Fruit fly (Drosophila melanogaster) whole organism, embryonic: Measurements from ENCODE around the gene AstC.

Experiments used
- Bdp1 ChIP-seq: fragments of 200-800 bp; sonication (Bioruptor generic); optimal IDR thresholded peaks from 3 replicates; lab custom pipeline; 2016; ENCODE audit warnings: missing biosample characterization, missing genetic modification characterization
- CG10321 ChIP-seq: fragments of 200-800 bp; sonication (Bioruptor generic); IDR thresholded peaks from 2 replicates; pipeline ENCODE4 v1.3.6; 2022; ENCODE audit warnings: missing biosample characterization, missing genetic modification characterization
- CG10654 ChIP-seq: fragments of 200-800 bp; sonication (Bioruptor generic); optimal IDR thresholded peaks from 2 replicates; lab custom pipeline; 2016; ENCODE audit warnings: missing biosample characterization, missing genetic modification characterization
- CG11504 ChIP-seq: fragments of 200-800 bp; sonication (Bioruptor generic); optimal IDR thresholded peaks from 3 replicates; lab custom pipeline; 2019; ENCODE audit warnings: missing biosample characterization, mild to moderate bottlenecking, missing genetic modification characterization, moderate library complexity
- CG12104 ChIP-seq: fragments of 200-800 bp; sonication (Bioruptor generic); optimal IDR thresholded peaks from 3 replicates; lab custom pipeline; 2016; ENCODE audit warnings: missing biosample characterization, missing genetic modification characterization
- CG13287 ChIP-seq: fragments of 200-800 bp; sonication (Bioruptor generic); IDR thresholded peaks from 2 replicates; pipeline ENCODE4 v1.3.6; 2022; ENCODE audit warnings: missing biosample characterization, missing genetic modification characterization; ENCODE audit not compliant: partially characterized antibody
- CG13894 ChIP-seq: fragments of 200-800 bp; sonication (Bioruptor generic); optimal IDR thresholded peaks from 3 replicates; lab custom pipeline; 2018; ENCODE audit warnings: missing biosample characterization, mild to moderate bottlenecking, missing genetic modification characterization, moderate library complexity
- CG15514 ChIP-seq: fragments of 200-800 bp; sonication (Bioruptor generic); optimal IDR thresholded peaks from 3 replicates; lab custom pipeline; 2017; ENCODE audit warnings: missing biosample characterization, missing genetic modification characterization, mild to moderate bottlenecking, moderate library complexity, missing genetic modification reagents
- CG17568 ChIP-seq: fragments of 200-800 bp; sonication (Bioruptor generic); optimal IDR thresholded peaks from 2 replicates; lab custom pipeline; 2018; ENCODE audit warnings: missing biosample characterization, mild to moderate bottlenecking, missing genetic modification characterization, moderate library complexity
- CG17612 ChIP-seq: fragments of 200-800 bp; sonication (Bioruptor generic); IDR thresholded peaks from 2 replicates; pipeline ENCODE4 v1.3.6; 2022; ENCODE audit warnings: missing biosample characterization, missing genetic modification characterization
- CG17802 ChIP-seq: fragments of 200-800 bp; sonication (Bioruptor generic); optimal IDR thresholded peaks from 2 replicates; lab custom pipeline; 2018; ENCODE audit warnings: missing biosample characterization, mild to moderate bottlenecking, missing genetic modification characterization, moderate library complexity
- CG17912 ChIP-seq: fragments of 200-800 bp; sonication (Bioruptor generic); optimal IDR thresholded peaks from 2 replicates; lab custom pipeline; 2018; ENCODE audit warnings: missing biosample characterization, mild to moderate bottlenecking, missing genetic modification characterization
- CG31365 ChIP-seq: fragments of 200-800 bp; sonication (Bioruptor generic); optimal IDR thresholded peaks from 2 replicates; lab custom pipeline; 2018; ENCODE audit warnings: missing biosample characterization, mild to moderate bottlenecking, missing genetic modification characterization
- CG3995 ChIP-seq: fragments of 200-800 bp; sonication (Bioruptor generic); optimal IDR thresholded peaks from 3 replicates; lab custom pipeline; 2016; ENCODE audit warnings: missing biosample characterization, missing genetic modification characterization
- CG4328 ChIP-seq: fragments of 200-800 bp; sonication (Bioruptor generic); optimal IDR thresholded peaks from 3 replicates; lab custom pipeline; 2017; ENCODE audit warnings: missing biosample characterization, missing genetic modification reagents, missing genetic modification characterization
- CG4820 ChIP-seq: fragments of 200-800 bp; sonication (Bioruptor generic); optimal IDR thresholded peaks from 3 replicates; lab custom pipeline; 2016; ENCODE audit warnings: missing biosample characterization, missing genetic modification characterization
- Deaf1 ChIP-seq: fragments of 200-800 bp; optimal IDR thresholded peaks from 3 replicates; lab custom pipeline; 2019; ENCODE audit warnings: missing biosample characterization, mild to moderate bottlenecking, missing genetic modification characterization, moderate library complexity
- Ets65A ChIP-seq: fragments of 200-800 bp; sonication (Bioruptor generic); peaks from one replicate; lab custom pipeline; 2016; ENCODE audit warnings: missing biosample characterization, missing genetic modification characterization
- Fer1 ChIP-seq: fragments of 200-800 bp; sonication (Bioruptor generic); optimal IDR thresholded peaks from 2 replicates; lab custom pipeline; 2017; ENCODE audit warnings: missing biosample characterization, mild to moderate bottlenecking, missing genetic modification characterization
- Hmx ChIP-seq: fragments of 200-800 bp; sonication (Bioruptor generic); optimal IDR thresholded peaks from 2 replicates; lab custom pipeline; 2016; ENCODE audit warnings: missing biosample characterization, missing genetic modification characterization
- Hr39 ChIP-seq: fragments of >200 bp; optimal IDR thresholded peaks from 2 replicates; lab custom pipeline; 2017
- Hr51 ChIP-seq, 2 experiments: fragments of 200-800 bp; sonication (Bioruptor generic); optimal IDR thresholded peaks; 2 replicates in 1 of 2; 3 replicates in 1 of 2; lab custom pipeline; 2016 to 2018; ENCODE audit warnings: missing biosample characterization in 2 of 2, missing genetic modification characterization in 2 of 2, mild to moderate bottlenecking in 1 of 2, moderate library complexity in 1 of 2
- Max ChIP-seq: fragments of 200-800 bp; sonication (Bioruptor generic); optimal IDR thresholded peaks from 2 replicates; lab custom pipeline; 2016; ENCODE audit warnings: missing biosample characterization, mild to moderate bottlenecking, missing genetic modification characterization
- Oli ChIP-seq: fragments of 200-800 bp; sonication (Bioruptor generic); optimal IDR thresholded peaks from 2 replicates; lab custom pipeline; 2018; ENCODE audit warnings: missing biosample characterization, mild to moderate bottlenecking, missing genetic modification characterization, moderate library complexity
- Opbp ChIP-seq: fragments of 200-800 bp; sonication (Bioruptor generic); IDR thresholded peaks from 3 replicates; pipeline ENCODE4 v1.3.6; 2022; ENCODE audit warnings: missing biosample characterization, missing genetic modification characterization; ENCODE audit not compliant: partially characterized antibody
- Ptx1 ChIP-seq: fragments of 200-800 bp; sonication (Bioruptor generic); IDR thresholded peaks from 2 replicates; pipeline ENCODE4 v1.3.6; 2022; ENCODE audit warnings: missing biosample characterization, missing genetic modification characterization
- Rfx ChIP-seq: fragments of 200-800 bp; sonication (Bioruptor generic); IDR thresholded peaks from 2 replicates; pipeline ENCODE4 v1.3.6; 2022; ENCODE audit warnings: missing biosample characterization, missing genetic modification characterization
- Sry-δ ChIP-seq: fragments of 200-800 bp; sonication (Bioruptor generic); optimal IDR thresholded peaks from 2 replicates; lab custom pipeline; 2016; ENCODE audit warnings: missing biosample characterization, missing genetic modification characterization
- Usf ChIP-seq: fragments of 200-800 bp; sonication (Bioruptor generic); optimal IDR thresholded peaks from 2 replicates; lab custom pipeline; 2017; ENCODE audit warnings: missing genotype, missing biosample characterization, missing genetic modification characterization
- ab ChIP-seq: fragments of 200-800 bp; sonication (Bioruptor generic); optimal IDR thresholded peaks from 2 replicates; lab custom pipeline; 2016; ENCODE audit warnings: missing biosample characterization, missing genetic modification characterization
- ase ChIP-seq: fragments of 200-800 bp; sonication (Bioruptor generic); IDR thresholded peaks from 3 replicates; pipeline ENCODE4 v1.3.6; 2022; ENCODE audit warnings: missing biosample characterization, missing genetic modification characterization
- da ChIP-seq: fragments of 200-800 bp; sonication (Bioruptor generic); optimal IDR thresholded peaks from 2 replicates; lab custom pipeline; 2016; ENCODE audit warnings: missing biosample characterization, missing genetic modification characterization
- dmrt11E ChIP-seq: fragments of 200-800 bp; sonication (Bioruptor generic); optimal IDR thresholded peaks from 3 replicates; lab custom pipeline; 2018; ENCODE audit warnings: missing biosample characterization, mild to moderate bottlenecking, missing genetic modification characterization, moderate library complexity
- en ChIP-seq: fragments of 200-800 bp; sonication (Bioruptor generic); optimal IDR thresholded peaks from 2 replicates; lab custom pipeline; 2016; ENCODE audit warnings: missing biosample characterization, missing genetic modification characterization
- fd3F ChIP-seq: fragments of 200-800 bp; sonication (Bioruptor generic); optimal IDR thresholded peaks from 2 replicates; lab custom pipeline; 2018; ENCODE audit warnings: missing biosample characterization, mild to moderate bottlenecking, missing genetic modification characterization, moderate library complexity
- fd64A ChIP-seq: fragments of 200-800 bp; sonication (Bioruptor generic); optimal IDR thresholded peaks from 3 replicates; lab custom pipeline; 2018; ENCODE audit warnings: missing biosample characterization, mild to moderate bottlenecking, missing genetic modification characterization
- gro ChIP-seq: fragments of 200-800 bp; sonication (Bioruptor generic); optimal IDR thresholded peaks from 2 replicates; lab custom pipeline; 2016; ENCODE audit warnings: missing biosample characterization, missing genetic modification characterization
- mam ChIP-seq: fragments of 200-800 bp; sonication (Bioruptor generic); optimal IDR thresholded peaks from 3 replicates; lab custom pipeline; 2016; ENCODE audit warnings: missing biosample characterization, missing genetic modification characterization
- pita ChIP-seq: fragments of 200-800 bp; sonication (Bioruptor generic); optimal IDR thresholded peaks from 2 replicates; lab custom pipeline; 2017; ENCODE audit warnings: missing biosample characterization, mild to moderate bottlenecking, missing genetic modification characterization
- sna ChIP-seq: fragments of 200-800 bp; sonication (Bioruptor generic); IDR thresholded peaks from 2 replicates; pipeline ENCODE4 v1.3.6; 2022; ENCODE audit warnings: missing biosample characterization, missing genetic modification characterization; ENCODE audit not compliant: partially characterized antibody
- sqz ChIP-seq: fragments of 200-800 bp; sonication (Bioruptor generic); optimal IDR thresholded peaks from 3 replicates; lab custom pipeline; 2018; ENCODE audit warnings: missing biosample characterization, mild to moderate bottlenecking, missing genetic modification characterization
- zf30C ChIP-seq: fragments of 200-800 bp; sonication (Bioruptor generic); optimal IDR thresholded peaks from 3 replicates; lab custom pipeline; 2018; ENCODE audit warnings: missing biosample characterization, mild to moderate bottlenecking, missing genetic modification characterization

AstC gene

dm6 chr2L:11106562-11106962 is 25.4 kb upstream of the AstC start, which contains the start of gene Reps (continued):
- TF ChIP-seq ab (GFP tag; lab: Kevin White, UChicago), result peak; percentile 95
- TF ChIP-seq Rfx, result peak; percentile 99
- TF ChIP-seq Sry-δ (GFP tag; lab: Kevin White, UChicago), result peak; percentile 83
- TF ChIP-seq CG4820 (GFP tag; lab: Kevin White, UChicago), result peak; percentile 99
- TF ChIP-seq CG11504, result peak; percentile 97
- peak; percentile 94 for TF ChIP-seq CG17912 (GFP tag; lab: Kevin White, UChicago)
- peak; percentile 97 for TF ChIP-seq fd3F (GFP tag; lab: Kevin White, UChicago)
- no peak for TF ChIP-seq Deaf1 (tag; lab: Kevin White, UChicago)
- peak; percentile 99 for TF ChIP-seq Ptx1 (GFP tag; lab: Robert Waterston, UW)
- peak; percentile 74; the same call in 1 of the 2 replicates for TF ChIP-seq sna (GFP tag; lab: Robert Waterston, UW)
- peak; percentile 95 for TF ChIP-seq CG4328 (GFP tag; lab: Kevin White, UChicago)
- TF ChIP-seq Hmx (GFP tag; lab: Kevin White, UChicago), result peak; percentile 96
- TF ChIP-seq en (GFP tag; lab: Kevin White, UChicago), result peak; percentile 95
- TF ChIP-seq CG17612, result peak; percentile 97
- TF ChIP-seq CG10654 (GFP tag; lab: Kevin White, UChicago), result peak; percentile 99
- peak; percentile 99 for TF ChIP-seq Max (GFP tag; lab: Kevin White, UChicago)
- TF ChIP-seq Bdp1 (GFP tag; lab: Kevin White, UChicago), result peak; percentile 93
- TF ChIP-seq CG17568, result peak; percentile 97
- peak; percentile 98 for TF ChIP-seq Usf (GFP tag; lab: Kevin White, UChicago)
- peak; percentile 81 for TF ChIP-seq CG13287 (GFP tag; lab: Robert Waterston, UW)
- TF ChIP-seq CG10321 (GFP tag; lab: Robert Waterston, UW), result peak; percentile 83
- peak; percentile 96 for TF ChIP-seq sqz
- TF ChIP-seq Hr51 (GFP tag; optimal IDR thresholded peaks at IDR 0.05; lab: Kevin White, UChicago), result peak; percentile 97 to 98
- peak; percentile 99 for TF ChIP-seq ase (GFP tag; lab: Robert Waterston, UW)
- TF ChIP-seq CG17802 (tag; lab: Kevin White, UChicago), result peak; percentile 91
- no peak for TF ChIP-seq zf30C (GFP tag; lab: Kevin White, UChicago)
- TF ChIP-seq Oli (tag; lab: Kevin White, UChicago), result peak; percentile 98
- TF ChIP-seq pita, result no peak
- peak; percentile 89 for TF ChIP-seq CG31365
- peak; percentile 98 for TF ChIP-seq mam (GFP tag; lab: Kevin White, UChicago)
- TF ChIP-seq Hr39 (lab: Kevin White, UChicago), result no peak
- peak; percentile 94 for TF ChIP-seq fd64A (GFP tag; lab: Kevin White, UChicago)
- TF ChIP-seq CG15514, result peak; percentile 99
- peak; percentile 95 for TF ChIP-seq da
- peak; percentile 100 for TF ChIP-seq Ets65A
- TF ChIP-seq CG13894 (tag; lab: Kevin White, UChicago), result peak; percentile 97
- peak; percentile 83 for TF ChIP-seq CG3995 (GFP tag; lab: Kevin White, UChicago)
- TF ChIP-seq gro (GFP tag; lab: Kevin White, UChicago), result peak; percentile 97
- peak; percentile 99 for TF ChIP-seq dmrt11E
- TF ChIP-seq CG12104 (GFP tag; lab: Kevin White, UChicago), result peak; percentile 98
- TF ChIP-seq Opbp (GFP tag; lab: Robert Waterston, UW), result peak; percentile 15; the same call in 1 of the 3 replicates
- peak; percentile 98 for TF ChIP-seq Fer1 (GFP tag; lab: Kevin White, UChicago)
